Worm (Caenorhabditis elegans): ENCODE data around the gene K08B12.1.

DNA sequence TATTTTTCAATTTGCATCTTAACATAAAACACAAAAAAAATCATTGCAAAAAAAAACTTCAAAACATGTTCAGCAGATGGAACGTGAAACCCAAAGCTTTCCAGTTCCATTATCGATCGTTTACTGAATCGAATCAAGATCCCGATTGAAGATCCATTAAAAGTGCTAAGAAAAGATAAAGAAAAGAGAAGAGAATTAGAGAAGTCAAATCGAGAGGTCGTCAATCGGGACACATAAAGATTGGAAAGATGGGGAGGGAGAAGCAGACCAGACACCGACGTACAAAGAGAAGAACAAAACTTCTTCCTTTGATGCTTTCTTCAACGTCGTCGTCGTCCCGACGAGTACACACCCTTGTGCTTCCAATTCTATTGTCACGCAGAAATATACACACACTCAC is 26.3 kb upstream of the K08B12.1 start:
- no peak for TF ChIP-seq snpc-4 (tag; optimal IDR thresholded peaks at IDR 0.05)
- no peak for TF ChIP-seq unc-62 (GFP tag; optimal IDR thresholded peaks at IDR 0.05)
- TF ChIP-seq zip-8 (tag; optimal IDR thresholded peaks at IDR 0.05), result no peak
- TF ChIP-seq elt-3 (tag; optimal IDR thresholded peaks at IDR 0.05), result no peak
